Worm (Caenorhabditis elegans): ENCODE measurements around the gene F16G10.10.

The F16G10.10 gene

DNA sequence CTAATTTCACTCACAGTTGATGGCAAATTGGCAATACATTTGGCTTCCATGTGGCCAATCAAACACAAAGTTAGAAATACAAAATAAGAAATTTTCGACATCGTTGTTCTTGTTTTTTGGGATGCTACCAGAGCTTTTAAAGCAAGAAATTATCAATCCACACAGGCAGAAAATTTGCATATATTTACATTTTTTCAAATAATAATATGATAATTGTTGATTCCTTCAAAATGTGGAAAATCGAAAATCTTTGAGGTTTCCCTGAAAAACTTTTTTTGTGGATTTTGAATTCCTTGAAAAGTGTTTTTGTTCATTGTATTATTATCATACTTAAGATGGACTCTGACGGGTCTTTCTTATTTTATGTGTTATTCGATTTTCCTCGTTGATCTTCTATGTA, at the start of gene F16G10.10:
Gene F16G10.10, minus strand, starts transcription at position 101 of the 400 bp plus-strand sequence.
- TF ChIP-seq ceh-83 (GFP tag; optimal IDR thresholded peaks at IDR 0.05) = no peak
- TF ChIP-seq flh-1 (GFP tag; optimal IDR thresholded peaks at IDR 0.05) = no peak
- no peak for TF ChIP-seq unc-39 (tag; optimal IDR thresholded peaks at IDR 0.05)
- TF ChIP-seq nhr-237 (tag; optimal IDR thresholded peaks at IDR 0.05) = no peak
- TF ChIP-seq pha-4 (tag; optimal IDR thresholded peaks at IDR 0.05) = no peak
- TF ChIP-seq lin-32 (GFP tag; optimal IDR thresholded peaks at IDR 0.05) = no peak
- TF ChIP-seq M03D4.4 (tag; optimal IDR thresholded peaks at IDR 0.05) = no peak
- TF ChIP-seq mep-1 (tag; optimal IDR thresholded peaks at IDR 0.05) = no peak
- no peak for TF ChIP-seq snpc-4 (tag; optimal IDR thresholded peaks at IDR 0.05)

- TF ChIP-seq unc-120 (tag; optimal IDR thresholded peaks at IDR 0.05; ENCODE audit: poor library complexity, severe bottlenecking) (no peak), ces-1 (GFP tag; optimal IDR thresholded peaks at IDR 0.05) (peak; percentile 63), ham-2 (GFP tag; optimal IDR thresholded peaks at IDR 0.05) (no peak), mls-2 (tag; optimal IDR thresholded peaks at IDR 0.05) (no peak)
Observed at ce11 chrII:2440312-2440711, 49.5 kb upstream of the F16G10.10 start.

DNA sequence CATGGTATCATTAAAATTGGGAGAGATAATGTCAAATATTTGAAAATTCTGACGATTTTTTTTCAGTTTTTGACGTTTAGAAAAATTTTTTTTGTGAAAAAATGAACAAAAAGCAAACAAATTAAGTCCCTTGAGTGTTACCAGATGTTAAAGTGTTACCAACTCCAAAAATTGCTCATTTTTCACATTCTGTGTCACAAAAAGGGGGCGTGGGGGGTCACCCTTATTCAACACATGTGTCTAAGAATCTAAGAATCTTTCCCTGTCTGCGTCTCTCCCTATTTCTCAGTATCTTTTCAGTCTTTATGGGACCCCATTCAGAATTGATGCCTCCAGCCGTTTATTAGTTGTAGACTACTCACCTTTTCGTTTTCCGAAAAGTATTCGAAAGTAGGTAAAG, 48.2 kb upstream of the F16G10.10 start:
- no peak for TF ChIP-seq nhr-2 (tag; optimal IDR thresholded peaks at IDR 0.05)
- TF ChIP-seq ces-1 (GFP tag; optimal IDR thresholded peaks at IDR 0.05) = no peak
- no peak for TF ChIP-seq drap-1 (GFP tag; optimal IDR thresholded peaks at IDR 0.05)
- no peak for TF ChIP-seq pha-4 (tag; optimal IDR thresholded peaks at IDR 0.05)
- no peak for TF ChIP-seq lin-13 (tag; optimal IDR thresholded peaks at IDR 0.05)
- no peak for TF ChIP-seq blmp-1 (tag; optimal IDR thresholded peaks at IDR 0.05)
- no peak for TF ChIP-seq zip-8 (tag; optimal IDR thresholded peaks at IDR 0.05)
- TF ChIP-seq flh-1 (GFP tag; optimal IDR thresholded peaks at IDR 0.05) = no peak
- TF ChIP-seq elt-3 (tag; optimal IDR thresholded peaks at IDR 0.05) = no peak
- no peak for TF ChIP-seq nhr-12 (tag; optimal IDR thresholded peaks at IDR 0.05)
- TF ChIP-seq tbx-8 (GFP tag; optimal IDR thresholded peaks at IDR 0.05) = no peak
- no peak for TF ChIP-seq ceh-43 (GFP tag; optimal IDR thresholded peaks at IDR 0.05)
- TF ChIP-seq nhr-237 (tag; optimal IDR thresholded peaks at IDR 0.05) = no peak
- TF ChIP-seq unc-62 (GFP tag; optimal IDR thresholded peaks at IDR 0.05) = no peak
- no peak for TF ChIP-seq unc-39 (tag; optimal IDR thresholded peaks at IDR 0.05)
- TF ChIP-seq snpc-4 (tag; optimal IDR thresholded peaks at IDR 0.05) = no peak

- TF ChIP-seq zip-8 (tag; optimal IDR thresholded peaks at IDR 0.05) (no peak), nhr-237 (tag; optimal IDR thresholded peaks at IDR 0.05) (no peak), mep-1 (tag; optimal IDR thresholded peaks at IDR 0.05) (no peak), bed-3 (GFP tag; optimal IDR thresholded peaks at IDR 0.05) (no peak), M03D4.4 (tag; optimal IDR thresholded peaks at IDR 0.05) (no peak), lsy-2 (tag; optimal IDR thresholded peaks at IDR 0.05) (no peak), hlh-1 (tag; optimal IDR thresholded peaks at IDR 0.05) (no peak), lin-32 (GFP tag; optimal IDR thresholded peaks at IDR 0.05) (no peak), nhr-2 (tag; optimal IDR thresholded peaks at IDR 0.05) (no peak), unc-62 (GFP tag; optimal IDR thresholded peaks at IDR 0.05) (no peak), pha-4 (tag; optimal IDR thresholded peaks at IDR 0.05) (no peak), lin-13 (tag; optimal IDR thresholded peaks at IDR 0.05) (no peak), unc-39 (tag; optimal IDR thresholded peaks at IDR 0.05) (no peak), tbx-8 (GFP tag; optimal IDR thresholded peaks at IDR 0.05) (no peak), blmp-1 (tag; optimal IDR thresholded peaks at IDR 0.05) (no peak), mab-5 (tag; optimal IDR thresholded peaks at IDR 0.05) (no peak), ces-1 (GFP tag; optimal IDR thresholded peaks at IDR 0.05) (no peak)
Observed at ce11 chrII:2438180-2438579, 47.4 kb upstream of the F16G10.10 start.

- TF ChIP-seq elt-1 (tag; optimal IDR thresholded peaks at IDR 0.05; ENCODE audit: borderline replicate concordance, insufficient read depth) = peak; percentile 97
- TF ChIP-seq blmp-1 (tag; optimal IDR thresholded peaks at IDR 0.05) = no peak
Observed at ce11 chrII:2436757-2437156, 46.0 kb upstream of the F16G10.10 start.

DNA sequence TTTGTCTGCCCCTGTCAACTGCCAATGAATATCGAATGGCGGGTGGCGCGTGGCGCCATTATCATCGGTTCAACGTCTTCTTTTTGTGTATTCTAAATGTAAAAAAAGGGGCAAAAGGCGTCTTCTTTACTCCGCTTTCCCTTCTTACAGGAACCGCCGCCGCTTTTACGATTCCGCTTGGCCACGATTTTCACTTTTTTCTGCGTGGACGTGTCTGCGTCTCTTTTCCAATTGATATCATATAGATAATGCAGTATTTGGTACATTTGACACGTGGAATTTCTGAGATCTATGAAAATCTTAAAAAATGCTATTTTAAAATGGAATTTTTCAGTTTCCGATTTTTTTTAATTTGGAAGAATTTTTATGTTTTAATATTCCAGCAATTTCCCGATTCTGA, 44.8 kb upstream of the F16G10.10 start:
- TF ChIP-seq unc-62 (GFP tag; optimal IDR thresholded peaks at IDR 0.05) = no peak
- peak; percentile 76 for TF ChIP-seq blmp-1 (tag; optimal IDR thresholded peaks at IDR 0.05)

DNA sequence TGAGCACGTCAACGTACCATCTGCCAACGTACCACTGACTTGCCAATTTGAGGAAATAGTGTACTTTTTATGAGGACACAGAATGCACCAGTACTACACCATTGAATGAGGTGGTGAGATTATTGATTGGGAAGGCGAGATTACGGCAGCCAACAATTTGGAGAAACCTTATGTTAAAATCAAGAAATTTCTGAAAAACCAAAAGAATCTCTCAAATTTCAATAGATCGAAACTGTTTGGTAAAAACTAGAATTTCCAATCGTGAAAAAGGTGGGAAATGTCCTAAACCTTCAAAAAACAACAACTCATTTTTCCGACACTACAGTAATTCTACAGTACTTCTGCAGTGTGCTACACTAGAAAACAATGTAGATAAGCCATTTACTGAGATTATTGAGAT, 41.2 kb upstream of the F16G10.10 start, which contains the start of gene ceh-86:
Gene ceh-86, minus strand, starts transcription at position 101 of the 400 bp plus-strand sequence.
- TF ChIP-seq cnd-1 (tag; optimal IDR thresholded peaks at IDR 0.05) (peak; percentile 55), snpc-4 (tag; optimal IDR thresholded peaks at IDR 0.05) (no peak), ceh-39 (tag; optimal IDR thresholded peaks at IDR 0.05) (peak; percentile 6)

All from whole organism, mixed stage, embryonic.